Fruit fly (Drosophila melanogaster) whole organism, wandering third instar larva: ENCODE measurements around the gene lmgB.

Experiments
- CG9705 ChIP-seq: fragments of 200-800 bp; sonication (Bioruptor generic); optimal IDR thresholded peaks from 2 replicates; lab custom pipeline; 2018; ENCODE audit warnings: missing biosample characterization, mild to moderate bottlenecking, missing genetic modification characterization
- CrebA ChIP-seq: fragments of 200-800 bp; sonication (Bioruptor generic); optimal IDR thresholded peaks from 2 replicates; lab custom pipeline; 2016; ENCODE audit warnings: missing biosample characterization, mild to moderate bottlenecking, missing genetic modification characterization, borderline replicate concordance
- Dfd ChIP-seq: fragments of >200 bp; optimal IDR thresholded peaks from 2 replicates; lab custom pipeline; 2017; ENCODE audit warnings: missing biosample characterization, missing genetic modification characterization
- Dif ChIP-seq: fragments of 200-275, 200-300 bp; sonication (Bioruptor generic); optimal IDR thresholded peaks from 2 replicates; lab custom pipeline; 2018; ENCODE audit warnings: missing biosample characterization, missing genetic modification characterization; ENCODE audit not compliant: partially characterized antibody
- GATAd ChIP-seq: sonication (Bioruptor generic); optimal IDR thresholded peaks from 2 replicates; lab custom pipeline; 2016; ENCODE audit warnings: missing biosample characterization, missing genetic modification characterization
- HLH106 ChIP-seq: fragments of 200-800 bp; optimal IDR thresholded peaks from 3 replicates; lab custom pipeline; 2019; ENCODE audit warnings: missing biosample characterization, mild to moderate bottlenecking, missing genetic modification characterization, moderate library complexity
- Hnf4 ChIP-seq: fragments of 200-800 bp; sonication (Bioruptor generic); optimal IDR thresholded peaks from 2 replicates; lab custom pipeline; 2016; ENCODE audit warnings: missing biosample characterization, mild to moderate bottlenecking, missing genetic modification characterization
- Hr83 ChIP-seq: fragments of 200-300 bp; sonication (Bioruptor generic); optimal IDR thresholded peaks from 2 replicates; lab custom pipeline; 2016; ENCODE audit warnings: missing biosample characterization, mild to moderate bottlenecking, missing genetic modification characterization, moderate library complexity; ENCODE audit not compliant: poor library complexity, severe bottlenecking
- Mio ChIP-seq: sonication (Bioruptor generic); optimal IDR thresholded peaks from 2 replicates; lab custom pipeline; 2016; ENCODE audit warnings: missing biosample characterization, missing genetic modification characterization
- Myc ChIP-seq: fragments of >200 bp; optimal IDR thresholded peaks from 2 replicates; lab custom pipeline; 2017
- N ChIP-seq: fragments of >200 bp; optimal IDR thresholded peaks from 2 replicates; lab custom pipeline; 2018; ENCODE audit warnings: missing biosample characterization, missing external identifiers, missing genetic modification characterization
- OdsH ChIP-seq: fragments of 200-800 bp; sonication (Bioruptor generic); optimal IDR thresholded peaks from 2 replicates; lab custom pipeline; 2016; ENCODE audit warnings: missing biosample characterization, mild to moderate bottlenecking, missing genetic modification characterization
- Rel ChIP-seq, 2 experiments: fragments of 200-800 bp; sonication (Bioruptor generic) in 1 of 2; optimal IDR thresholded peaks; 2 replicates in 1 of 2; 3 replicates in 1 of 2; lab custom pipeline; 2016 to 2019; ENCODE audit warnings: mild to moderate bottlenecking in 2 of 2, missing biosample characterization in 2 of 2, missing genetic modification characterization in 2 of 2, moderate library complexity in 1 of 2
- Sp1 ChIP-seq: fragments of 200-800 bp; sonication (Bioruptor generic); optimal IDR thresholded peaks from 3 replicates; lab custom pipeline; 2019; ENCODE audit warnings: missing biosample characterization, mild to moderate bottlenecking, missing genetic modification characterization, moderate library complexity
- Vsx2 ChIP-seq: fragments of 200-300, 225-300 bp; sonication (Bioruptor generic); optimal IDR thresholded peaks from 2 replicates; lab custom pipeline; 2018; ENCODE audit warnings: missing biosample characterization, missing genetic modification characterization; ENCODE audit not compliant: partially characterized antibody
- br ChIP-seq: fragments of 200-800 bp; sonication (Bioruptor generic); optimal IDR thresholded peaks from 2 replicates; lab custom pipeline; 2016; ENCODE audit warnings: missing biosample characterization, missing genetic modification characterization
- brk ChIP-seq: fragments of 200-800 bp; sonication (Bioruptor generic); optimal IDR thresholded peaks from 2 replicates; lab custom pipeline; 2016; ENCODE audit warnings: missing biosample characterization, mild to moderate bottlenecking, missing genetic modification characterization
- dl ChIP-seq, 2 experiments: fragments of 175-275, 200-275 bp in 1 of 2; fragments of 200-275 bp in 1 of 2; sonication (Bioruptor generic); optimal IDR thresholded peaks; lab custom pipeline; 2018; ENCODE audit warnings: mild to moderate bottlenecking in 2 of 2, missing biosample characterization in 2 of 2, missing genetic modification characterization in 2 of 2, moderate library complexity in 2 of 2; ENCODE audit not compliant: partially characterized antibody in 2 of 2, insufficient read depth in 1 of 2
- dsf ChIP-seq: sonication (Bioruptor generic); optimal IDR thresholded peaks from 2 replicates; lab custom pipeline; 2016; ENCODE audit warnings: missing biosample characterization, missing genetic modification characterization, borderline replicate concordance
- fru ChIP-seq: fragments of 200-800 bp; sonication (Bioruptor generic); optimal IDR thresholded peaks from 3 replicates; lab custom pipeline; 2016; ENCODE audit warnings: missing biosample characterization, mild to moderate bottlenecking, missing genetic modification characterization
- h ChIP-seq: fragments of 200-800 bp; sonication (Bioruptor generic); optimal IDR thresholded peaks from 3 replicates; lab custom pipeline; 2016; ENCODE audit warnings: missing biosample characterization, mild to moderate bottlenecking, missing genetic modification characterization
- jim ChIP-seq: fragments of 175-275, 200-325 bp; sonication (Bioruptor generic); optimal IDR thresholded peaks from 2 replicates; lab custom pipeline; 2016; ENCODE audit warnings: missing biosample characterization, mild to moderate bottlenecking, missing genetic modification characterization
- lola ChIP-seq: fragments of >200 bp; optimal IDR thresholded peaks from 2 replicates; lab custom pipeline; 2017; ENCODE audit warnings: missing biosample characterization, missing genetic modification characterization
- pan ChIP-seq: fragments of >200 bp; optimal IDR thresholded peaks from 2 replicates; lab custom pipeline; 2017
- psq ChIP-seq: fragments of 200-800 bp; sonication (Bioruptor generic); optimal IDR thresholded peaks from 3 replicates; lab custom pipeline; 2017; ENCODE audit warnings: missing biosample characterization, mild to moderate bottlenecking, missing genetic modification characterization, moderate library complexity
- sage ChIP-seq: fragments of 200-800 bp; sonication (Bioruptor generic); optimal IDR thresholded peaks from 2 replicates; lab custom pipeline; 2016; ENCODE audit warnings: missing biosample characterization, mild to moderate bottlenecking, missing genetic modification characterization
- tai ChIP-seq: sonication (Bioruptor generic); optimal IDR thresholded peaks from 2 replicates; lab custom pipeline; 2016; ENCODE audit warnings: missing biosample characterization, missing genetic modification characterization
- usp ChIP-seq: fragments of >200 bp; optimal IDR thresholded peaks from 2 replicates; lab custom pipeline; 2017; ENCODE audit warnings: missing biosample characterization, missing genetic modification characterization
- woc ChIP-seq: sonication (Bioruptor generic); optimal IDR thresholded peaks from 2 replicates; lab custom pipeline; 2016; ENCODE audit warnings: missing biosample characterization, mild to moderate bottlenecking, missing genetic modification characterization

The lmgB gene

dm6 chr2L:8485562-8485961 is 42.9 kb downstream of the lmgB start:
- TF ChIP-seq Hnf4 (GFP tag; lab: Kevin White, UChicago): peak; percentile 45
- no peak for TF ChIP-seq Sp1 (GFP tag; lab: Kevin White, UChicago)
- peak; percentile 7 for TF ChIP-seq OdsH (GFP tag; lab: Kevin White, UChicago)
- no peak for TF ChIP-seq HLH106 (tag; lab: Kevin White, UChicago)
- no peak for TF ChIP-seq woc (GFP tag; lab: Kevin White, UChicago)
- TF ChIP-seq jim (GFP tag; lab: Kevin White, UChicago): peak; percentile 2
- TF ChIP-seq, all 38 proteins: peak for 3

dm6 chr2L:8481623-8482424 is 46.6 kb downstream of the lmgB start, which contains the start of gene CG43796:
TSS of gene CG43796 (plus strand) at chr2L:8482374.
- TF ChIP-seq Rel (GFP tag; optimal IDR thresholded peaks at IDR 0.05; lab: Kevin White, UChicago) (no peak), Rel (tag; optimal IDR thresholded peaks at IDR 0.05; lab: Kevin White, UChicago) (peak; percentile 50), Hr83 (no peak)

dm6 chr2L:8480825-8481224 is 47.6 kb downstream of the lmgB start:
- TF ChIP-seq lola (GFP tag; lab: Kevin White, UChicago) (no peak), N (GFP tag; lab: Kevin White, UChicago) (no peak), Mio (no peak), GATAd (GFP tag; lab: Kevin White, UChicago) (no peak), br (no peak), dsf (GFP tag; lab: Kevin White, UChicago) (no peak), Hr83 (no peak), Sp1 (GFP tag; lab: Kevin White, UChicago) (no peak), h (GFP tag; lab: Kevin White, UChicago) (no peak), Dfd (GFP tag; lab: Kevin White, UChicago) (no peak), jim (GFP tag; lab: Kevin White, UChicago) (no peak), OdsH (GFP tag; lab: Kevin White, UChicago) (no peak), pan (no peak), Myc (no peak), CG9705 (GFP tag; lab: Kevin White, UChicago) (no peak), dl (GFP tag; optimal IDR thresholded peaks at IDR 0.05; lab: Kevin White, UChicago; ENCODE audit: insufficient read depth in 1 of 2, partially characterized antibody in 2 of 2) (no peak), tai (GFP tag; lab: Kevin White, UChicago) (no peak), usp (GFP tag; lab: Kevin White, UChicago) (no peak)

dm6 chr2L:8478911-8479706 is 49.3 kb downstream of the lmgB start:
- TF ChIP-seq Sp1 (GFP tag; lab: Kevin White, UChicago) (peak; percentile 84), CrebA (GFP tag; lab: Kevin White, UChicago) (peak; percentile 90), brk (GFP tag; lab: Kevin White, UChicago) (peak; percentile 67), h (GFP tag; lab: Kevin White, UChicago) (no peak), Rel (GFP tag; optimal IDR thresholded peaks at IDR 0.05; lab: Kevin White, UChicago) (peak; percentile 86), Rel (tag; optimal IDR thresholded peaks at IDR 0.05; lab: Kevin White, UChicago) (peak; percentile 3), sage (GFP tag; lab: Kevin White, UChicago) (peak; percentile 47), Dfd (GFP tag; lab: Kevin White, UChicago) (no peak), Vsx2 (peak; percentile 13), fru (peak; percentile 10), psq (GFP tag; lab: Kevin White, UChicago) (peak; percentile 45)

- no peak for TF ChIP-seq brk (GFP tag; lab: Kevin White, UChicago)
- peak; percentile 29 for TF ChIP-seq Vsx2
- TF ChIP-seq Hnf4 (GFP tag; lab: Kevin White, UChicago): no peak
- no peak for TF ChIP-seq Mio
- peak; percentile 68 to 70 for TF ChIP-seq dl (GFP tag; optimal IDR thresholded peaks at IDR 0.05; lab: Kevin White, UChicago; ENCODE audit: insufficient read depth in 1 of 2, partially characterized antibody in 2 of 2)
- TF ChIP-seq dsf (GFP tag; lab: Kevin White, UChicago): no peak
- TF ChIP-seq Hr83: peak; percentile 37
- TF ChIP-seq Dif (GFP tag; lab: Kevin White, UChicago): peak; percentile 73
- no peak for TF ChIP-seq HLH106 (tag; lab: Kevin White, UChicago)
- TF ChIP-seq jim (GFP tag; lab: Kevin White, UChicago): no peak
- TF ChIP-seq OdsH (GFP tag; lab: Kevin White, UChicago): no peak
These were observed 50.0 kb downstream of the lmgB start for dm6 chr2L:8478379-8478778.
